Fruit fly (Drosophila melanogaster) whole organism, embryonic: ENCODE measurements around the gene Uba2.
A peak's percentile ranks its signal among the peaks of the same experiment; 100 is the strongest.

Source experiments
- Awh ChIP-seq: fragments of 200-800 bp; sonication (Bioruptor generic); IDR thresholded peaks from 2 replicates; pipeline ENCODE4, ENCODE4 v1.3.6; 2022; ENCODE audit warnings: missing biosample characterization, missing genetic modification characterization
- Blimp-1 ChIP-seq: fragments of 200-800 bp; sonication (Bioruptor generic); optimal IDR thresholded peaks from 3 replicates; lab custom pipeline; 2018; ENCODE audit warnings: missing biosample characterization, missing genetic modification characterization, mild to moderate bottlenecking, moderate library complexity, missing genetic modification reagents
- CG12104 ChIP-seq: fragments of 200-800 bp; sonication (Bioruptor generic); optimal IDR thresholded peaks from 3 replicates; lab custom pipeline; 2016; ENCODE audit warnings: missing biosample characterization, missing genetic modification characterization
- CG13123 ChIP-seq: fragments of 200-800 bp; sonication (Bioruptor generic); optimal IDR thresholded peaks from 2 replicates; lab custom pipeline; 2016; ENCODE audit warnings: missing biosample characterization, missing genetic modification characterization
- CG14965 ChIP-seq: fragments of 200-800 bp; sonication (Bioruptor generic); optimal IDR thresholded peaks from 2 replicates; lab custom pipeline; 2016; ENCODE audit warnings: missing biosample characterization, missing genetic modification characterization, borderline replicate concordance
- CG15073 ChIP-seq: fragments of 200-800 bp; sonication (Bioruptor generic); optimal IDR thresholded peaks from 2 replicates; lab custom pipeline; 2016; ENCODE audit warnings: missing biosample characterization, missing genetic modification characterization
- CG16779 ChIP-seq: fragments of 200-800 bp; sonication (Bioruptor generic); IDR thresholded peaks from 2 replicates; pipeline ENCODE4 v1.3.6; 2022; ENCODE audit warnings: missing biosample characterization, missing genetic modification characterization
- CG17612 ChIP-seq: fragments of 200-800 bp; sonication (Bioruptor generic); IDR thresholded peaks from 2 replicates; pipeline ENCODE4 v1.3.6; 2022; ENCODE audit warnings: missing biosample characterization, missing genetic modification characterization
- CG1792 ChIP-seq: fragments of 200-800 bp; sonication (Bioruptor generic); optimal IDR thresholded peaks from 2 replicates; lab custom pipeline; 2016; ENCODE audit warnings: missing biosample characterization, missing genetic modification characterization
- CG18476 ChIP-seq: fragments of 200-800 bp; sonication (Bioruptor generic); optimal IDR thresholded peaks from 2 replicates; lab custom pipeline; 2016; ENCODE audit warnings: missing biosample characterization, mild to moderate bottlenecking, missing genetic modification characterization
- CG2678 ChIP-seq: fragments of 200-800 bp; sonication (Bioruptor generic); optimal IDR thresholded peaks from 3 replicates; lab custom pipeline; 2019; ENCODE audit warnings: missing biosample characterization, mild to moderate bottlenecking, missing genetic modification characterization, moderate library complexity
- CG32772 ChIP-seq: fragments of 200-800 bp; sonication (Bioruptor generic); IDR thresholded peaks from 2 replicates; pipeline ENCODE4 v1.3.6; 2022; ENCODE audit warnings: missing biosample characterization, missing genetic modification characterization
- CG3281 ChIP-seq: fragments of 200-800 bp; sonication (Bioruptor generic); optimal IDR thresholded peaks from 3 replicates; lab custom pipeline; 2017; ENCODE audit warnings: missing biosample characterization, mild to moderate bottlenecking, missing genetic modification characterization
- CG4404 ChIP-seq: fragments of 200-800 bp; sonication (Bioruptor generic); IDR thresholded peaks from 2 replicates; pipeline ENCODE4 v1.3.6; 2022; ENCODE audit warnings: missing biosample characterization, missing genetic modification characterization
- CG6654 ChIP-seq: fragments of 200-800 bp; sonication (Bioruptor generic); optimal IDR thresholded peaks from 2 replicates; lab custom pipeline; 2017; ENCODE audit warnings: missing biosample characterization, mild to moderate bottlenecking, missing genetic modification characterization
- CG6689 ChIP-seq: fragments of 200-800 bp; sonication (Bioruptor generic); IDR thresholded peaks from 2 replicates; pipeline ENCODE4 v1.3.6; 2022; ENCODE audit warnings: missing biosample characterization, missing genetic modification characterization
- CG7745 ChIP-seq: fragments of 200-800 bp; sonication (Bioruptor generic); optimal IDR thresholded peaks from 2 replicates; lab custom pipeline; 2018; ENCODE audit warnings: missing biosample characterization, mild to moderate bottlenecking, missing genetic modification characterization, moderate library complexity
- CG7928 ChIP-seq: fragments of 200-800 bp; sonication (Bioruptor generic); optimal IDR thresholded peaks from 2 replicates; lab custom pipeline; 2017; ENCODE audit warnings: missing biosample characterization, mild to moderate bottlenecking, missing genetic modification characterization
- CG8281 ChIP-seq: fragments of 200-800 bp; sonication (Bioruptor generic); optimal IDR thresholded peaks from 2 replicates; lab custom pipeline; 2018; ENCODE audit warnings: missing biosample characterization, mild to moderate bottlenecking, missing genetic modification characterization, moderate library complexity
- CG9817 ChIP-seq: fragments of 200-800 bp; sonication (Bioruptor generic); optimal IDR thresholded peaks from 2 replicates; lab custom pipeline; 2018; ENCODE audit warnings: missing biosample characterization, mild to moderate bottlenecking, missing genetic modification characterization, moderate library complexity
- Deaf1 ChIP-seq: fragments of 200-800 bp; optimal IDR thresholded peaks from 3 replicates; lab custom pipeline; 2019; ENCODE audit warnings: missing biosample characterization, mild to moderate bottlenecking, missing genetic modification characterization, moderate library complexity
- Eip74EF ChIP-seq, 2 experiments: fragments of 200-800 bp in 1 of 2; fragments of >200 bp in 1 of 2; sonication (Bioruptor generic) in 1 of 2; optimal IDR thresholded peaks; 2 replicates each; lab custom pipeline; 2017 to 2019; ENCODE audit warnings: missing biosample characterization in 2 of 2, missing genetic modification characterization in 2 of 2, mild to moderate bottlenecking in 1 of 2, moderate library complexity in 1 of 2
- Fer3 ChIP-seq: fragments of 200-800 bp; sonication (Bioruptor generic); optimal IDR thresholded peaks from 2 replicates; lab custom pipeline; 2018; ENCODE audit warnings: missing biosample characterization, mild to moderate bottlenecking, missing genetic modification characterization, moderate library complexity
- HmgZ ChIP-seq: fragments of 200-800 bp; sonication (Bioruptor generic); optimal IDR thresholded peaks from 2 replicates; lab custom pipeline; 2018; ENCODE audit warnings: missing biosample characterization, mild to moderate bottlenecking, missing genetic modification characterization
- Rx ChIP-seq: fragments of 200-800 bp; sonication (Bioruptor generic); IDR thresholded peaks from 2 replicates; pipeline ENCODE4 v1.3.6; 2022; ENCODE audit warnings: missing biosample characterization, missing genetic modification characterization
- aop ChIP-seq: fragments of 200-800 bp; sonication (Bioruptor generic); IDR thresholded peaks from 2 replicates; pipeline ENCODE4 v1.3.6; 2022; ENCODE audit warnings: missing biosample characterization, missing genetic modification characterization
- ash1 ChIP-seq: fragments of 200-800 bp; sonication (Bioruptor generic); optimal IDR thresholded peaks from 2 replicates; lab custom pipeline; 2018; ENCODE audit warnings: missing biosample characterization, mild to moderate bottlenecking, missing genetic modification characterization
- chm ChIP-seq: fragments of 200-800 bp; sonication (Bioruptor generic); IDR thresholded peaks from 2 replicates; pipeline ENCODE4 v1.3.6; 2022; ENCODE audit warnings: missing biosample characterization, missing genetic modification characterization
- ci ChIP-seq: fragments of 200-800 bp; sonication (Bioruptor generic); IDR thresholded peaks from 3 replicates; pipeline ENCODE4 v1.3.6; 2022; ENCODE audit warnings: missing biosample characterization, missing genetic modification characterization
- corto ChIP-seq: fragments of 200-800 bp; sonication (Bioruptor generic); optimal IDR thresholded peaks from 2 replicates; lab custom pipeline; 2016; ENCODE audit warnings: missing biosample characterization, mild to moderate bottlenecking, missing genetic modification characterization, moderate library complexity
- dan ChIP-seq: fragments of 200-800 bp; sonication (Bioruptor generic); IDR thresholded peaks from 2 replicates; pipeline ENCODE4 v1.3.6; 2022; ENCODE audit warnings: missing biosample characterization, missing genetic modification characterization
- dmrt99B ChIP-seq: fragments of 200-800 bp; sonication (Bioruptor generic); optimal IDR thresholded peaks from 2 replicates; lab custom pipeline; 2018; ENCODE audit warnings: missing biosample characterization, mild to moderate bottlenecking, missing genetic modification characterization, moderate library complexity
- en ChIP-seq: fragments of 200-800 bp; sonication (Bioruptor generic); optimal IDR thresholded peaks from 2 replicates; lab custom pipeline; 2016; ENCODE audit warnings: missing biosample characterization, missing genetic modification characterization
- fd96Cb ChIP-seq: fragments of 200-800 bp; sonication (Bioruptor generic); optimal IDR thresholded peaks from 2 replicates; lab custom pipeline; 2018; ENCODE audit warnings: missing biosample characterization, mild to moderate bottlenecking, missing genetic modification characterization, moderate library complexity
- fru ChIP-seq: fragments of >200 bp; optimal IDR thresholded peaks from 2 replicates; lab custom pipeline; 2017
- fu2 ChIP-seq: fragments of 200-800 bp; sonication (Bioruptor generic); optimal IDR thresholded peaks from 2 replicates; lab custom pipeline; 2016; ENCODE audit warnings: missing biosample characterization, missing genetic modification characterization
- hbn ChIP-seq: fragments of 200-800 bp; sonication (Bioruptor generic); IDR thresholded peaks from 2 replicates; pipeline ENCODE4 v1.3.6; 2022; ENCODE audit warnings: missing biosample characterization, missing genetic modification characterization; ENCODE audit not compliant: partially characterized antibody
- her ChIP-seq: fragments of 200-800 bp; sonication (Bioruptor generic); optimal IDR thresholded peaks from 2 replicates; lab custom pipeline; 2016; ENCODE audit warnings: missing biosample characterization, missing genetic modification characterization
- knrl ChIP-seq: fragments of 200-800 bp; sonication (Bioruptor generic); IDR thresholded peaks from 3 replicates; pipeline ENCODE4 v1.3.6; 2022; ENCODE audit warnings: missing biosample characterization, missing genetic modification characterization; ENCODE audit not compliant: partially characterized antibody
- nau ChIP-seq: fragments of 200-800 bp; sonication (Bioruptor generic); optimal IDR thresholded peaks from 3 replicates; lab custom pipeline; 2017; ENCODE audit warnings: missing biosample characterization, mild to moderate bottlenecking, missing genetic modification characterization, missing genetic modification reagents
- pfk ChIP-seq: fragments of 200-800 bp; sonication (Bioruptor generic); optimal IDR thresholded peaks from 2 replicates; lab custom pipeline; 2018; ENCODE audit warnings: missing biosample characterization, mild to moderate bottlenecking, missing genetic modification characterization, moderate library complexity
- phol ChIP-seq: fragments of 200-800 bp; sonication (Bioruptor generic); optimal IDR thresholded peaks from 3 replicates; lab custom pipeline; 2018; ENCODE audit warnings: missing biosample characterization, mild to moderate bottlenecking, missing genetic modification characterization, moderate library complexity
- pnt ChIP-seq: fragments of 200-800 bp; sonication (Bioruptor generic); optimal IDR thresholded peaks from 3 replicates; lab custom pipeline; 2016; ENCODE audit warnings: missing biosample characterization, missing genetic modification characterization
- pros ChIP-seq: fragments of 200-800 bp; sonication (Bioruptor generic); optimal IDR thresholded peaks from 3 replicates; lab custom pipeline; 2019; ENCODE audit warnings: missing biosample characterization, mild to moderate bottlenecking, missing genetic modification characterization, moderate library complexity
- psq ChIP-seq: fragments of 200-800 bp; sonication (Bioruptor generic); optimal IDR thresholded peaks from 2 replicates; lab custom pipeline; 2017; ENCODE audit warnings: missing biosample characterization, missing genetic modification characterization
- rib ChIP-seq: fragments of 200-800 bp; sonication (Bioruptor generic); IDR thresholded peaks from 2 replicates; pipeline ENCODE4 v1.3.6; 2022; ENCODE audit warnings: missing biosample characterization, missing genetic modification characterization
- seq ChIP-seq: fragments of 200-800 bp; sonication (Bioruptor generic); IDR thresholded peaks from 2 replicates; pipeline ENCODE4 v1.3.6; 2022; ENCODE audit warnings: missing biosample characterization, missing genetic modification characterization
- sim ChIP-seq: fragments of 200-800 bp; sonication (Bioruptor generic); IDR thresholded peaks from 2 replicates; pipeline ENCODE4 v1.3.6; 2022; ENCODE audit warnings: missing biosample characterization, missing genetic modification characterization
- usp ChIP-seq: fragments of >200 bp; optimal IDR thresholded peaks from 2 replicates; lab custom pipeline; 2017; ENCODE audit warnings: missing biosample characterization, missing genetic modification characterization

The Uba2 gene

dm6 chr3L:8096106-8096558, 31.5 kb downstream of the Uba2 start (continued):
- TF ChIP-seq Rx (GFP tag; lab: Robert Waterston, UW) (peak; percentile 75; the same call in 1 of the 2 replicates), chm (peak; percentile 78; the same call in 1 of the 2 replicates), Deaf1 (tag; lab: Kevin White, UChicago) (peak; percentile 81), CG3281 (peak; percentile 97), corto (GFP tag; lab: Kevin White, UChicago) (peak; percentile 79), pros (GFP tag; lab: Kevin White, UChicago) (no peak), CG14965 (GFP tag; lab: Kevin White, UChicago) (peak; percentile 7), dan (GFP tag; lab: Robert Waterston, UW) (no peak), CG9817 (tag; lab: Kevin White, UChicago) (peak; percentile 97), nau (GFP tag; lab: Kevin White, UChicago) (peak; percentile 89), pnt (GFP tag; lab: Kevin White, UChicago) (peak; percentile 70), CG18476 (GFP tag; lab: Kevin White, UChicago) (peak; percentile 88), ash1 (GFP tag; lab: Kevin White, UChicago) (peak; percentile 52), usp (GFP tag; lab: Kevin White, UChicago) (no peak), fu2 (GFP tag; lab: Kevin White, UChicago) (peak; percentile 73), CG16779 (GFP tag; lab: Robert Waterston, UW) (peak; percentile 86)

- no peak for TF ChIP-seq aop (GFP tag; lab: Robert Waterston, UW)
- no peak for TF ChIP-seq CG1792 (GFP tag; lab: Kevin White, UChicago)
- no peak for TF ChIP-seq CG8281 (tag; lab: Kevin White, UChicago)
- TF ChIP-seq ci (GFP tag; lab: Robert Waterston, UW): peak; percentile 38; the same call in 1 of the 3 replicates
- TF ChIP-seq CG15073: no peak
- TF ChIP-seq pfk (GFP tag; lab: Kevin White, UChicago): no peak
- TF ChIP-seq CG7928 (GFP tag; lab: Kevin White, UChicago): no peak
- no peak for TF ChIP-seq her (GFP tag; lab: Kevin White, UChicago)
- TF ChIP-seq CG6654 (GFP tag; lab: Kevin White, UChicago): no peak
- no peak for TF ChIP-seq CG4404 (GFP tag; lab: Robert Waterston, UW)
- TF ChIP-seq knrl (GFP tag; lab: Robert Waterston, UW): no peak
- TF ChIP-seq CG2678 (tag; lab: Kevin White, UChicago): peak; percentile 59
- TF ChIP-seq CG7745 (tag; lab: Kevin White, UChicago): no peak
- TF ChIP-seq CG32772 (GFP tag; lab: Robert Waterston, UW): no peak
- TF ChIP-seq CG12104 (GFP tag; lab: Kevin White, UChicago): no peak
- TF ChIP-seq dmrt99B (tag; lab: Kevin White, UChicago): peak; percentile 24
- TF ChIP-seq CG3281: peak; percentile 3
- TF ChIP-seq psq: no peak
- no peak for TF ChIP-seq en
- no peak for TF ChIP-seq CG17612 (GFP tag; lab: Robert Waterston, UW)
- no peak for TF ChIP-seq ash1 (GFP tag; lab: Kevin White, UChicago)
- peak; percentile 40 for TF ChIP-seq Fer3
- TF ChIP-seq hbn (GFP tag; lab: Robert Waterston, UW): no peak
- TF ChIP-seq HmgZ: no peak
- TF ChIP-seq phol (tag; lab: Kevin White, UChicago): peak; percentile 18
- TF ChIP-seq Blimp-1 (GFP tag; lab: Kevin White, UChicago): no peak
- TF ChIP-seq seq (GFP tag; lab: Robert Waterston, UW): no peak
- TF ChIP-seq sim (GFP tag; lab: Robert Waterston, UW): no peak
- peak; percentile 78 for TF ChIP-seq rib (GFP tag; lab: Robert Waterston, UW)
- no peak for TF ChIP-seq CG6689
- TF ChIP-seq Awh (GFP tag; lab: Robert Waterston, UW): no peak
- TF ChIP-seq Eip74EF (GFP tag; optimal IDR thresholded peaks at IDR 0.05; lab: Kevin White, UChicago): peak in 1 of 2 experiments; percentile 1
- no peak for TF ChIP-seq fd96Cb (tag; lab: Kevin White, UChicago)
- TF ChIP-seq fru (lab: Kevin White, UChicago): no peak
- TF ChIP-seq CG13123 (GFP tag; lab: Kevin White, UChicago): no peak
Measured at dm6 chr3L:8094652-8095129, 32.9 kb downstream of the Uba2 start.
